Worm (Caenorhabditis elegans) whole organism, early embryonic: ENCODE data around the gene abu-7.

Experiments
- ets-7 ChIP-seq: sonication (generic microtip); optimal IDR thresholded peaks from 2 replicates; lab custom pipeline; 2016; ENCODE audit warnings: missing genotype, missing genetic modification characterization, missing compliant biosample characterization
- hnd-1 ChIP-seq: sonication (generic microtip); optimal IDR thresholded peaks from 2 replicates; lab custom pipeline; 2016; ENCODE audit warnings: missing genetic modification characterization, missing compliant biosample characterization
- scrt-1 ChIP-seq: fragments of 200-800 bp; sonication (Bioruptor generic); IDR thresholded peaks from 2 replicates; pipeline ENCODE4 v1.3.6; 2022; ENCODE audit warnings: missing genetic modification characterization, missing compliant biosample characterization

The abu-7 gene

DNA sequence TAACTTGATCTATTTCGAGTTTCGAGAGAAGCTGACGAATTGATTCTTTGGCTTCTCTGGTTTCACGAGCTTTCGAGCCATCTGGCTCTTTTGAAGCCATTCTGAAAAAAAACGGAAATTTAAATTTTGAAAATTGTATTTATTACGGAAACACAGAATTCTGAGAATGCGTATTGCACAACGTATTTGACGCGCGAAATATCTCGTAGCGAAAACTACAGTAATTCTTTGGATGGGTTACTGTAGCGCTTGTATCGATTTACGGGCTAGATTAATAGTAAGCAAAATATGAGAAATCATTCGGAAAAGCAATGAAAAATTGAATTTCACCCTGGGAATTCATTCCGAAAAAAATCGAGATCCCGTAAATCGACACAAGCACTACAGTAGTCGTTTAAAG, 50.9 kb downstream of the abu-7 start, which contains the start of gene C04F5.8:
Gene C04F5.8, minus strand, starts transcription at position 101 of the 400 bp plus-strand sequence.
- TF ChIP-seq scrt-1 (GFP tag; lab: Robert Waterston, UW), result no peak
- no peak for TF ChIP-seq ets-7 (tag; lab: Kevin White, UChicago)
- TF ChIP-seq hnd-1 (tag; lab: Kevin White, UChicago), result no peak
